Worm (Caenorhabditis elegans) whole organism, early embryonic: Measurements from ENCODE around the gene T22B2.1.

Experiments used
- B0310.2 ChIP-seq: sonication (generic microtip); optimal IDR thresholded peaks from 2 replicates; lab custom pipeline; 2016; ENCODE audit warnings: mild to moderate bottlenecking, missing genetic modification characterization, missing compliant biosample characterization
- F13C5.2 ChIP-seq: sonication (generic microtip); optimal IDR thresholded peaks from 2 replicates; lab custom pipeline; 2017; ENCODE audit warnings: mild to moderate bottlenecking, missing genetic modification characterization, inconsistent platforms, missing compliant biosample characterization
- aly-1 ChIP-seq: sonication (generic microtip); optimal IDR thresholded peaks from 2 replicates; lab custom pipeline; 2016; ENCODE audit warnings: missing genetic modification characterization, missing compliant biosample characterization
- ama-1 ChIP-seq: fragments of 150-350 bp; optimal IDR thresholded peaks from 2 replicates; lab custom pipeline; 2014
- ceh-13 ChIP-seq: fragments of 200-800 bp; sonication (Bioruptor generic); optimal IDR thresholded peaks from 2 replicates; lab custom pipeline; 2018; ENCODE audit warnings: mild to moderate bottlenecking, missing genetic modification characterization, missing compliant biosample characterization
- ceh-36 ChIP-seq: sonication (generic microtip); optimal IDR thresholded peaks from 2 replicates; lab custom pipeline; 2016; ENCODE audit warnings: missing genetic modification characterization, inconsistent platforms, missing compliant biosample characterization
- ets-7 ChIP-seq: sonication (generic microtip); optimal IDR thresholded peaks from 2 replicates; lab custom pipeline; 2016; ENCODE audit warnings: missing genotype, missing genetic modification characterization, missing compliant biosample characterization
- flt-1 ChIP-seq: fragments of 200-800 bp; sonication (Bioruptor generic); IDR thresholded peaks from 2 replicates; pipeline ENCODE4 v1.3.6; 2022; ENCODE audit warnings: missing genetic modification characterization, missing compliant biosample characterization
- hmbx-1 ChIP-seq: sonication (generic microtip); optimal IDR thresholded peaks from 2 replicates; lab custom pipeline; 2016; ENCODE audit warnings: mild to moderate bottlenecking, missing genetic modification characterization, missing compliant biosample characterization
- hmg-4 ChIP-seq: fragments of 200-800 bp; sonication (Bioruptor generic); optimal IDR thresholded peaks from 2 replicates; lab custom pipeline; 2018; ENCODE audit warnings: mild to moderate bottlenecking, missing genetic modification characterization, missing compliant biosample characterization
- hnd-1 ChIP-seq: sonication (generic microtip); optimal IDR thresholded peaks from 2 replicates; lab custom pipeline; 2016; ENCODE audit warnings: missing genetic modification characterization, missing compliant biosample characterization
- pes-1 ChIP-seq: fragments of 200-800 bp; sonication (Bioruptor generic); IDR thresholded peaks from 2 replicates; pipeline ENCODE4 v1.3.6; 2022; ENCODE audit warnings: missing genetic modification reagents, missing genetic modification characterization, missing compliant biosample characterization
- scrt-1 ChIP-seq: fragments of 200-800 bp; sonication (Bioruptor generic); IDR thresholded peaks from 2 replicates; pipeline ENCODE4 v1.3.6; 2022; ENCODE audit warnings: missing genetic modification characterization, missing compliant biosample characterization
- sea-1 ChIP-seq: fragments of 200-800 bp; sonication (Bioruptor generic); conservative IDR thresholded peaks from 2 replicates; pipeline ENCODE4 v1.3.6; 2022; ENCODE audit warnings: missing genetic modification characterization, missing compliant biosample characterization
- tbx-11 ChIP-seq: fragments of 200-800 bp; sonication (Bioruptor generic); IDR thresholded peaks from 2 replicates; pipeline ENCODE4 v1.3.6; 2022; ENCODE audit warnings: missing genetic modification characterization, missing compliant biosample characterization
- tbx-37 ChIP-seq: fragments of 200-800 bp; sonication (Bioruptor generic); conservative IDR thresholded peaks from 2 replicates; pipeline ENCODE4 v1.3.6; 2022; ENCODE audit warnings: missing genetic modification reagents, missing genetic modification characterization, missing compliant biosample characterization
- tra-4 ChIP-seq: sonication (generic microtip); optimal IDR thresholded peaks from 2 replicates; lab custom pipeline; 2017; ENCODE audit warnings: missing genetic modification characterization, missing compliant biosample characterization

T22B2.1 gene

ce11 chrX:3925776-3926175 lies at the start of gene T22B2.1:
TSS of gene T22B2.1 (plus strand) at chrX:3926076.
- TF ChIP-seq aly-1, result no peak
- no peak for TF ChIP-seq F13C5.2 (tag; lab: Kevin White, UChicago)
- TF ChIP-seq sea-1 (GFP tag; lab: Robert Waterston, UW), result no peak
- no peak for TF ChIP-seq ceh-13
- TF ChIP-seq ama-1 (lab: Kevin White, UChicago), result no peak
- no peak for TF ChIP-seq tra-4
- TF ChIP-seq ets-7 (tag; lab: Kevin White, UChicago), result no peak
- no peak for TF ChIP-seq B0310.2 (tag; lab: Kevin White, UChicago)
- no peak for TF ChIP-seq flt-1
- TF ChIP-seq tbx-11 (GFP tag; lab: Robert Waterston, UW), result no peak
- TF ChIP-seq hnd-1 (tag; lab: Kevin White, UChicago), result no peak
- TF ChIP-seq tbx-37 (GFP tag; lab: Robert Waterston, UW), result no peak
- no peak for TF ChIP-seq hmg-4 (GFP tag; lab: Kevin White, UChicago)
- no peak for TF ChIP-seq scrt-1 (GFP tag; lab: Robert Waterston, UW)
- no peak for TF ChIP-seq ceh-36 (tag; lab: Kevin White, UChicago)
- TF ChIP-seq pes-1 (GFP tag; lab: Robert Waterston, UW), result no peak
- no peak for TF ChIP-seq hmbx-1 (tag; lab: Kevin White, UChicago)

DNA sequence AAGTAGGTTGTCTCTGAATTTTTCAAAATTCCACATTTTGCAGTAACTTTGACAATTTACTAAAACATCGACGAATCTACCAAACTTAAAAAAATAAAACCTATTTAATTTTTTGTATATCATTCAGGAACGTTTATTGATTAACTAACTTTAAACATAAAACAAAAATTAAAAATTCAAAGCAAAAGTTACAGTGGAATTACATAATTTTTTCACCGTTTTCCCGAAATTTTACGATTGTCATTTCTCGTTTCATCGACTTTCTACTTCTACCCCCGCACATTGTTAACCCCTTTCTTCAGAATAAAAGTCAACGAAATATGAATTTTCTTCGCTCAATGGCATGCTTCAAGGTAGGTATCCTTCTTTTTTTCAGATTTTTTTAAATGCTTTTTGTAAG lies 47.6 kb upstream of the T22B2.1 start, which contains the start of gene F47F2.1:
Gene F47F2.1, plus strand, starts transcription at position 301 of the 400 bp plus-strand sequence.
- TF ChIP-seq scrt-1 (GFP tag; lab: Robert Waterston, UW) (no peak), sea-1 (GFP tag; lab: Robert Waterston, UW) (no peak), tbx-11 (GFP tag; lab: Robert Waterston, UW) (no peak), flt-1 (no peak), hmbx-1 (tag; lab: Kevin White, UChicago) (no peak), tbx-37 (GFP tag; lab: Robert Waterston, UW) (no peak), F13C5.2 (tag; lab: Kevin White, UChicago) (no peak), aly-1 (no peak), hnd-1 (tag; lab: Kevin White, UChicago) (no peak), ama-1 (lab: Kevin White, UChicago) (no peak), hmg-4 (GFP tag; lab: Kevin White, UChicago) (no peak), tra-4 (no peak), ceh-36 (tag; lab: Kevin White, UChicago) (no peak), ets-7 (tag; lab: Kevin White, UChicago) (no peak), pes-1 (GFP tag; lab: Robert Waterston, UW) (no peak)

- TF ChIP-seq ceh-13 (no peak), hmg-4 (GFP tag; lab: Kevin White, UChicago) (peak; percentile 32)
These were observed 38.3 kb upstream of the T22B2.1 start for ce11 chrX:3887595-3887994.

- no peak for TF ChIP-seq scrt-1 (GFP tag; lab: Robert Waterston, UW)
- TF ChIP-seq hmg-4 (GFP tag; lab: Kevin White, UChicago), result no peak
- TF ChIP-seq F13C5.2 (tag; lab: Kevin White, UChicago), result no peak
- no peak for TF ChIP-seq ets-7 (tag; lab: Kevin White, UChicago)
- no peak for TF ChIP-seq tbx-37 (GFP tag; lab: Robert Waterston, UW)
- TF ChIP-seq pes-1 (GFP tag; lab: Robert Waterston, UW), result no peak
- TF ChIP-seq sea-1 (GFP tag; lab: Robert Waterston, UW), result no peak
- no peak for TF ChIP-seq ceh-36 (tag; lab: Kevin White, UChicago)
- no peak for TF ChIP-seq hnd-1 (tag; lab: Kevin White, UChicago)
- TF ChIP-seq B0310.2 (tag; lab: Kevin White, UChicago), result no peak
- TF ChIP-seq tbx-11 (GFP tag; lab: Robert Waterston, UW), result no peak
- TF ChIP-seq tra-4, result no peak
- no peak for TF ChIP-seq aly-1
- no peak for TF ChIP-seq ama-1 (lab: Kevin White, UChicago)
- no peak for TF ChIP-seq flt-1
- TF ChIP-seq ceh-13, result no peak
These were observed 30.3 kb upstream of the T22B2.1 start, which contains the start of gene F47F2.3 for ce11 chrX:3895577-3895976. TSS of gene F47F2.3 (minus strand) at chrX:3895677.

- TF ChIP-seq hmbx-1 (tag; lab: Kevin White, UChicago), result no peak
These were observed 27.4 kb upstream of the T22B2.1 start for ce11 chrX:3898255-3899177.

DNA sequence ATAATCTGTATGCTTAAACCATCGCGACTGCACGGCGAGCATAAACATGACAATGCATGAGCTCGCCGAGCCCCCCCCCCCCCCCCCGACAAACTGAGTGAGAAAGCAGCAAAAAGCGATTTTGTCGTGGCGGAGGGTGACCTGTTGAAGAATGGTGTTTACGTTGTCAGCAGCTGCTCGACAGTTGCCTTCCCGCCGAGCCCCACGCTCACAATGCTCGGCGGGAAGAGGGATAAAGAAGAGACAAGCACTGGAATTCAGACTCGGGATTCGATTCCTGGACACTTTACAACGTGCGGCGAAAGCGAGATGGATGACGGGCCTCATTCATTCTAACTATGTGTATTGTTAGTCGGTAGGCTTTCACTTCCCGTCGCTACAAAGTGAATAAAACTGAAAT lies 25.2 kb upstream of the T22B2.1 start:
- no peak for TF ChIP-seq hnd-1 (tag; lab: Kevin White, UChicago)
- no peak; the same call in 1 of the 2 replicates for TF ChIP-seq pes-1 (GFP tag; lab: Robert Waterston, UW)
- TF ChIP-seq ets-7 (tag; lab: Kevin White, UChicago), result no peak
- TF ChIP-seq tbx-37 (GFP tag; lab: Robert Waterston, UW), result no peak
- no peak for TF ChIP-seq aly-1
- TF ChIP-seq tra-4, result no peak
- TF ChIP-seq F13C5.2 (tag; lab: Kevin White, UChicago), result no peak
- TF ChIP-seq tbx-11 (GFP tag; lab: Robert Waterston, UW), result no peak
- TF ChIP-seq ceh-36 (tag; lab: Kevin White, UChicago), result no peak
- TF ChIP-seq scrt-1 (GFP tag; lab: Robert Waterston, UW), result no peak

ce11 chrX:3901389-3901788 lies 24.5 kb upstream of the T22B2.1 start:
- TF ChIP-seq hmbx-1 (tag; lab: Kevin White, UChicago) (no peak), tbx-37 (GFP tag; lab: Robert Waterston, UW) (no peak), tbx-11 (GFP tag; lab: Robert Waterston, UW) (no peak), ceh-13 (no peak), F13C5.2 (tag; lab: Kevin White, UChicago) (no peak), pes-1 (GFP tag; lab: Robert Waterston, UW) (no peak), flt-1 (no peak), hmg-4 (GFP tag; lab: Kevin White, UChicago) (no peak), ama-1 (lab: Kevin White, UChicago) (no peak), sea-1 (GFP tag; lab: Robert Waterston, UW) (no peak), aly-1 (no peak), B0310.2 (tag; lab: Kevin White, UChicago) (no peak), ets-7 (tag; lab: Kevin White, UChicago) (no peak), ceh-36 (tag; lab: Kevin White, UChicago) (no peak), scrt-1 (GFP tag; lab: Robert Waterston, UW) (no peak), hnd-1 (tag; lab: Kevin White, UChicago) (no peak), tra-4 (no peak)
